Fruit fly (Drosophila melanogaster) Kc167 (cell line): ENCODE results near the gene CG13601.

Experiments
- h ChIP-seq: fragments of >200 bp; optimal IDR thresholded peaks from 3 replicates; lab custom pipeline; 2018; ENCODE audit warnings: missing external identifiers
- insv ChIP-seq: fragments of >200 bp; optimal IDR thresholded peaks from 3 replicates; lab custom pipeline; 2018; ENCODE audit warnings: missing external identifiers
- psq ChIP-seq: fragments of >200 bp; optimal IDR thresholded peaks from 2 replicates; lab custom pipeline; 2017; ENCODE audit warnings: missing external identifiers
- ttk ChIP-seq: sonication (Bioruptor generic); optimal IDR thresholded peaks from 2 replicates; lab custom pipeline; 2017; ENCODE audit warnings: missing external identifiers

DNA sequence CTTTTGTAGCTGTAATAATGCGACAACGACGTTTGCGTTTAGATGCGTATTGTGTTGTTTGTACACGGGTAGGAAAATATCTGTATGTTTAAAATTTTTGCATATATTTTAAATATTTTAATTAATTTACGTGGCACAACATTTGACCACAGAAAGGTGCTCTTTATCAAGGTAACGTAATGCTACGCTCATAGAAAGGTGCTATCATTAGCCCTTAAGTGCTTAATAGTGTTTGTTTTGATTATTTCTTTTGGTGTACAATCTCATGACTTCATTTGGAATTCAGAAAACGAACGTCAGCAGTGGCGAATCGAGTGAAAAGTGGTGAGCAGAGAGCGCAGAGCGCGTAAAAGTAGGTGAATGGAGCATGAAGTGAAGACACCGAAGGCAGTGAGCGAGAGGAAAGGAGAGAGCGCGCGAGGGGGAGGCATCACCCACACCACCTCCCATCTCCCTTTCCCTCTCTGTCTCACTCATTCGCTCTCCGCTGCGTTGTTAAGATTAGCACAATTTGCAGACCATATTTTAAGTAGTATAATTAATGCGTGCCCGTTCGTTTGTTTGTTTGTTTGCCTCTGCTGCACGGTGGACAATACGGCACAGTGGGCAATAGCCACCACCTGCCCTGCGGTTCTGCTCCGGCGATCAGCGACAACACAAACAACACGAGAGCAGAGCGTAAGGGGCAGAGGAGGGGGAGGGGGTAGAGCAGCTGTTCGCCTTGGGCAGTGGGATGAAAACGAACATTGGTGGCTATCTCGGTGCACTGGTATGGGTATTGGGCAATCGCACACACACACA lies 5.5 kb downstream of the CG13601 start:
- TF ChIP-seq ttk (lab: Kevin White, UChicago) (no peak), insv (lab: Kevin White, UChicago) (no peak), h (lab: Kevin White, UChicago) (no peak), psq (lab: Kevin White, UChicago) (no peak)
